Worm (Caenorhabditis elegans): Measurements from ENCODE around the gene B0563.5.

DNA sequence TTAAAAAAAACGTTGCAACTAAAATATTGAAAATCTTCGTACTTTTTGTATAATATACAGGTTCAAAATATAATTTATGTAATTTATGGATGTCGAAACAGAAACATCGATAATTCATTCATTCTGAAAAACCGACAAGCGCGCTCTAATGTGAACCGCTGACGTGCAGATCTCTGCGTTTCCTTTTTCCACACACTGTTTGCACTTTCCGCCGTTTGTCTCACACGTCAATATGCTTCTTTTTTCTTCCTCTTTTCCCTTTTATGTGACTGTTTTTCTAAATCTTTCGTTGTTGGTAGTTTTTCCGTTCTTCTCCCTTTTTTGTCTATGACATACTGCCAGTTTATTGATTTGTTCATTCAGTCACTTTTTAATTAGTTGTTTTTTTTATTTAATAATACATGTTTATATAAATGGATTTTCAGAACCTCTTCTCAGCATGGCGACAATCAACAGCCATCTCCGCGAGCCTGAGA, 4.4 kb downstream of the B0563.5 start, which contains the start of gene tmbi-4:
- no peak for TF ChIP-seq nhr-12 (tag; optimal IDR thresholded peaks at IDR 0.05)
- TF ChIP-seq mep-1 (tag; optimal IDR thresholded peaks at IDR 0.05) = peak; percentile 52
